Fruit fly (Drosophila melanogaster): ENCODE data around the gene dock.

DNA sequence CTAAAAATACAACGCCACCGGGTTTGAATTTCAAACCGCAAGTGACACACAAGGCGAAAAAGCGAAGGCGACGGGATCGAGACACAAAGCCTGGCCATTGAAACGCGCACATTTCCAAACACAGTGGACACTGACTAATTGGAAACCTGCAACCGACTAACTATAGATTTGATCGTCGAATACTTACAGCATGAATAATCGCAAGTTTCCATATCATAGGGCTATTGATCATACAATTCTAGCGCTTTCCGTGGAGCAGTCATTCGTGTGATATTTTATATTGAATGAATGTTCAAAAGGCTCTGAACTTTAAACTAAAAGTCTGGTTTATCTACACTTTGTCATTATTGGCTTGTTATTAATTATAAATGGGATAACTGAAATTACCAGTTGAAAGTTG, 17.5 kb downstream of the dock start:
- TF ChIP-seq Snoo (tag; optimal IDR thresholded peaks at IDR 0.05) (no peak), EcR (GFP tag; optimal IDR thresholded peaks at IDR 0.05) (no peak), CG4496 (GFP tag; IDR thresholded peaks at IDR 0.05) (no peak), Ets98B (GFP tag; IDR thresholded peaks at IDR 0.05) (no peak), gl (tag; optimal IDR thresholded peaks at IDR 0.05) (no peak), Pif1A (GFP tag; optimal IDR thresholded peaks at IDR 0.05) (no peak), CG12605 (GFP tag; IDR thresholded peaks at IDR 0.05) (no peak), CG17806 (tag; optimal IDR thresholded peaks at IDR 0.05) (no peak), rn (GFP tag; IDR thresholded peaks at IDR 0.05) (no peak), CG13204 (GFP tag; optimal IDR thresholded peaks at IDR 0.05) (no peak), CG9948 (tag; optimal IDR thresholded peaks at IDR 0.05) (no peak), CG10348 (GFP tag; IDR thresholded peaks at IDR 0.05) (no peak), CG34367 (tag; optimal IDR thresholded peaks at IDR 0.05) (no peak)

Data from whole organism, pupa.